Worm (Caenorhabditis elegans): ENCODE measurements around the gene Y50D4B.6.

The Y50D4B.6 gene

ce11 chrV:1112180-1112579, 28.1 kb downstream of the Y50D4B.6 start:
- no peak for TF ChIP-seq unc-62 (GFP tag; optimal IDR thresholded peaks at IDR 0.05)

- no peak for TF ChIP-seq unc-62 (GFP tag; optimal IDR thresholded peaks at IDR 0.05)
Measured at ce11 chrV:1112658-1113057, 28.5 kb downstream of the Y50D4B.6 start, which contains the start of gene Y50D4B.1. Y50D4B.1 (plus strand) TSS chrV:1112958.

- no peak for TF ChIP-seq unc-62 (GFP tag; optimal IDR thresholded peaks at IDR 0.05)
Measured at ce11 chrV:1120101-1120500, 36.0 kb downstream of the Y50D4B.6 start.

- TF ChIP-seq unc-62 (GFP tag; optimal IDR thresholded peaks at IDR 0.05) = no peak
Measured at ce11 chrV:1131880-1132623, 47.9 kb downstream of the Y50D4B.6 start, which contains the start of gene W07B8.4. W07B8.4 (minus strand) TSS chrV:1131930.

ce11 chrV:1133223-1133622, 49.1 kb downstream of the Y50D4B.6 start:
- no peak for TF ChIP-seq unc-62 (GFP tag; optimal IDR thresholded peaks at IDR 0.05)

- no peak for TF ChIP-seq unc-62 (GFP tag; optimal IDR thresholded peaks at IDR 0.05)
Measured at ce11 chrV:1133840-1134239, 49.7 kb downstream of the Y50D4B.6 start, which contains the start of gene cpr-5. cpr-5 (minus strand) TSS chrV:1134036.

ce11 chrV:1134302-1134701, 50.2 kb downstream of the Y50D4B.6 start, which contains the start of gene cpr-8:
cpr-8 (plus strand) TSS chrV:1134602.
- no peak for TF ChIP-seq unc-62 (GFP tag; optimal IDR thresholded peaks at IDR 0.05)

Measured in whole organism, dauer.